Worm (Caenorhabditis elegans) whole organism, young adult: Measurements from ENCODE around the gene btb-6.

Experiments used
- C06A6.2 ChIP-seq: fragments of 200-800 bp; sonication (Bioruptor generic); conservative IDR thresholded peaks from 2 replicates; pipeline ENCODE4 v1.3.6; 2022; ENCODE audit warnings: missing genetic modification characterization, missing compliant biosample characterization
- C17E4.6 ChIP-seq: fragments of 200-800 bp; sonication (Bioruptor generic); IDR thresholded peaks from 2 replicates; pipeline ENCODE4 v1.3.6; 2022; ENCODE audit warnings: missing genetic modification reagents, missing genetic modification characterization, missing compliant biosample characterization
- F10E7.11 ChIP-seq: sonication (generic microtip); optimal IDR thresholded peaks from 2 replicates; lab custom pipeline; 2017; ENCODE audit warnings: mild to moderate bottlenecking, missing genetic modification characterization, moderate library complexity, missing compliant biosample characterization
- F37B4.10 ChIP-seq: fragments of 200-800 bp; sonication (Bioruptor generic); IDR thresholded peaks from 2 replicates; pipeline ENCODE4 v1.3.6; 2022; ENCODE audit warnings: missing genetic modification characterization, missing compliant biosample characterization
- F57C9.4 ChIP-seq: sonication (generic microtip); optimal IDR thresholded peaks from 2 replicates; lab custom pipeline; 2017; ENCODE audit warnings: mild to moderate bottlenecking, missing genetic modification characterization, missing compliant biosample characterization
- K12H6.12 ChIP-seq: fragments of 200-800 bp; sonication (Bioruptor generic); optimal IDR thresholded peaks from 2 replicates; lab custom pipeline; 2018; ENCODE audit warnings: mild to moderate bottlenecking, missing genetic modification characterization, missing compliant biosample characterization
- T07F8.4 ChIP-seq: sonication (generic microtip); optimal IDR thresholded peaks from 2 replicates; lab custom pipeline; 2016; ENCODE audit warnings: mild to moderate bottlenecking, missing genetic modification characterization, moderate library complexity, missing compliant biosample characterization
- Y53F4B.3 ChIP-seq: fragments of 200-800 bp; sonication (Bioruptor generic); IDR thresholded peaks from 2 replicates; pipeline ENCODE4 v1.3.6; 2022; ENCODE audit warnings: missing genetic modification reagents, missing genetic modification characterization, missing compliant biosample characterization
- Y56A3A.18 ChIP-seq: fragments of 200-800 bp; sonication (Bioruptor generic); IDR thresholded peaks from 2 replicates; pipeline ENCODE4 v1.3.6; 2022; ENCODE audit warnings: missing genetic modification reagents, missing genetic modification characterization, missing compliant biosample characterization
- Y79H2A.3 ChIP-seq: fragments of 200-800 bp; sonication (Bioruptor generic); conservative IDR thresholded peaks from 2 replicates; pipeline ENCODE4 v1.3.6; 2022; ENCODE audit warnings: missing genetic modification reagents, missing genetic modification characterization, missing compliant biosample characterization
- ZK185.1 ChIP-seq: sonication (generic microtip); optimal IDR thresholded peaks from 2 replicates; lab custom pipeline; 2016; ENCODE audit warnings: mild to moderate bottlenecking, missing genetic modification characterization, missing compliant biosample characterization; ENCODE audit not compliant: poor library complexity, severe bottlenecking
- akir-1 ChIP-seq: fragments of 200-800 bp; sonication (Bioruptor generic); optimal IDR thresholded peaks from 2 replicates; lab custom pipeline; 2018; ENCODE audit warnings: mild to moderate bottlenecking, missing genetic modification characterization, moderate library complexity, missing compliant biosample characterization
- attf-6 ChIP-seq: fragments of 200-800 bp; sonication (Bioruptor generic); IDR thresholded peaks from 2 replicates; pipeline ENCODE4 v1.3.6; 2022; ENCODE audit warnings: missing genetic modification reagents, missing genetic modification characterization, missing compliant biosample characterization
- bed-2 ChIP-seq: fragments of 200-800 bp; sonication (Bioruptor generic); IDR thresholded peaks from 2 replicates; pipeline ENCODE4 v1.3.6; 2022; ENCODE audit warnings: missing genetic modification reagents, missing genetic modification characterization, missing compliant biosample characterization
- cebp-2 ChIP-seq: fragments of 200-800 bp; sonication (Bioruptor generic); IDR thresholded peaks from 2 replicates; pipeline ENCODE4 v1.3.6; 2022; ENCODE audit warnings: missing genetic modification characterization, missing compliant biosample characterization
- ceh-100 ChIP-seq: fragments of 200-800 bp; sonication (Bioruptor generic); IDR thresholded peaks from 2 replicates; pipeline ENCODE4 v1.3.6; 2022; ENCODE audit warnings: missing genetic modification reagents, missing genetic modification characterization, missing compliant biosample characterization
- ceh-58 ChIP-seq: fragments of 200-800 bp; sonication (Bioruptor generic); IDR thresholded peaks from 2 replicates; pipeline ENCODE4 v1.3.6; 2022; ENCODE audit warnings: missing genetic modification characterization, missing compliant biosample characterization
- ceh-79 ChIP-seq: sonication (generic microtip); optimal IDR thresholded peaks from 2 replicates; lab custom pipeline; 2017; ENCODE audit warnings: mild to moderate bottlenecking, missing genetic modification characterization, missing compliant biosample characterization
- chd-7 ChIP-seq: sonication (generic microtip); optimal IDR thresholded peaks from 2 replicates; lab custom pipeline; 2016; ENCODE audit warnings: mild to moderate bottlenecking, missing genetic modification characterization, moderate library complexity, missing compliant biosample characterization
- egl-18 ChIP-seq: fragments of 200-800 bp; sonication (Bioruptor generic); IDR thresholded peaks from 2 replicates; pipeline ENCODE4 v1.3.6; 2022; ENCODE audit warnings: missing genetic modification reagents, missing genetic modification characterization, missing compliant biosample characterization
- hlh-26 ChIP-seq: fragments of 200-800 bp; sonication (Bioruptor generic); conservative IDR thresholded peaks from 2 replicates; pipeline ENCODE4 v1.3.6; 2022; ENCODE audit warnings: missing genetic modification reagents, missing genetic modification characterization, missing compliant biosample characterization
- hrde-1 ChIP-seq: sonication (generic microtip); optimal IDR thresholded peaks from 2 replicates; lab custom pipeline; 2016; ENCODE audit warnings: missing genetic modification characterization, mild to moderate bottlenecking, missing compliant biosample characterization, moderate library complexity, missing genotype, missing genetic modification reagents, borderline replicate concordance
- let-607 ChIP-seq, 2 experiments: fragments of 200-800 bp in 1 of 2; sonication (Bioruptor generic) in 1 of 2; sonication (generic microtip) in 1 of 2; optimal IDR thresholded peaks; 2 replicates each; lab custom pipeline; 2016 to 2018; ENCODE audit warnings: mild to moderate bottlenecking in 2 of 2, missing compliant biosample characterization in 2 of 2, missing genetic modification characterization in 2 of 2, moderate library complexity in 2 of 2, missing genotype in 1 of 2
- lin-40 ChIP-seq: sonication (generic microtip); optimal IDR thresholded peaks from 2 replicates; lab custom pipeline; 2016; ENCODE audit warnings: missing genetic modification characterization, mild to moderate bottlenecking, missing compliant biosample characterization, missing genotype, missing genetic modification reagents
- lir-1 ChIP-seq: fragments of 200-800 bp; sonication (Bioruptor generic); conservative IDR thresholded peaks from 2 replicates; pipeline ENCODE4 v1.3.6; 2022; ENCODE audit warnings: missing genetic modification reagents, missing genetic modification characterization, missing compliant biosample characterization
- lsl-1 ChIP-seq: fragments of 200-800 bp; sonication (Bioruptor generic); optimal IDR thresholded peaks from 2 replicates; lab custom pipeline; 2018; ENCODE audit warnings: mild to moderate bottlenecking, missing genetic modification characterization, moderate library complexity, missing compliant biosample characterization
- madf-3 ChIP-seq: fragments of 200-800 bp; sonication (Bioruptor generic); IDR thresholded peaks from 2 replicates; pipeline ENCODE4 v1.3.6; 2022; ENCODE audit warnings: missing genetic modification reagents, missing genetic modification characterization, missing compliant biosample characterization
- madf-8 ChIP-seq: fragments of 200-800 bp; sonication (Bioruptor generic); conservative IDR thresholded peaks from 2 replicates; pipeline ENCODE4 v1.3.6; 2022; ENCODE audit warnings: missing genetic modification reagents, missing genetic modification characterization, missing compliant biosample characterization
- mcd-1 ChIP-seq: fragments of 200-800 bp; sonication (Bioruptor generic); IDR thresholded peaks from 2 replicates; pipeline ENCODE4 v1.3.6; 2022; ENCODE audit warnings: missing genetic modification reagents, missing genetic modification characterization, missing compliant biosample characterization
- mel-28 ChIP-seq: sonication (generic microtip); optimal IDR thresholded peaks from 2 replicates; lab custom pipeline; 2016; ENCODE audit warnings: borderline replicate concordance, mild to moderate bottlenecking, missing genetic modification characterization, missing compliant biosample characterization
- mxl-1 ChIP-seq: sonication (generic microtip); optimal IDR thresholded peaks from 2 replicates; lab custom pipeline; 2016; ENCODE audit warnings: missing genetic modification characterization, missing compliant biosample characterization
- nfyb-1 ChIP-seq: fragments of 200-800 bp; sonication (Bioruptor generic); IDR thresholded peaks from 2 replicates; pipeline ENCODE4 v1.3.6; 2022; ENCODE audit warnings: missing genetic modification reagents, missing genetic modification characterization, missing compliant biosample characterization
- nhr-179 ChIP-seq: sonication (generic microtip); optimal IDR thresholded peaks from 2 replicates; lab custom pipeline; 2016; ENCODE audit warnings: mild to moderate bottlenecking, missing genetic modification characterization, missing compliant biosample characterization
- nhr-27 ChIP-seq: fragments of 200-800 bp; sonication (Bioruptor generic); optimal IDR thresholded peaks from 2 replicates; lab custom pipeline; 2018; ENCODE audit warnings: mild to moderate bottlenecking, missing genetic modification characterization, moderate library complexity, missing compliant biosample characterization
- pbrm-1 ChIP-seq: fragments of 200-800 bp; sonication (Bioruptor generic); IDR thresholded peaks from 2 replicates; pipeline ENCODE4 v1.3.6; 2022; ENCODE audit warnings: missing genetic modification reagents, missing genetic modification characterization, missing compliant biosample characterization
- rec-8 ChIP-seq, 2 experiments: sonication (generic microtip); optimal IDR thresholded peaks; 2 replicates each; lab custom pipeline; 2016; ENCODE audit warnings: mild to moderate bottlenecking in 2 of 2, missing genetic modification characterization in 2 of 2, missing genetic modification reagents in 2 of 2, missing genotype in 2 of 2, missing biosample characterization in 1 of 2, missing compliant biosample characterization in 1 of 2, moderate library complexity in 1 of 2
- sdz-38 ChIP-seq: sonication (generic microtip); optimal IDR thresholded peaks from 2 replicates; lab custom pipeline; 2016; ENCODE audit warnings: missing genotype, missing genetic modification characterization, missing compliant biosample characterization
- snpc-1.3 ChIP-seq: sonication (generic microtip); optimal IDR thresholded peaks from 2 replicates; lab custom pipeline; 2017; ENCODE audit warnings: missing genetic modification characterization, mild to moderate bottlenecking, missing compliant biosample characterization, antibody characterized with exemption, moderate library complexity, missing genotype, missing genetic modification reagents; ENCODE audit not compliant: insufficient read depth
- sptf-2 ChIP-seq: fragments of 200-800 bp; sonication (Bioruptor generic); optimal IDR thresholded peaks from 2 replicates; lab custom pipeline; 2018; ENCODE audit warnings: mild to moderate bottlenecking, missing genetic modification characterization, missing compliant biosample characterization
- zim-3 ChIP-seq: sonication (generic microtip); optimal IDR thresholded peaks from 2 replicates; lab custom pipeline; 2017; ENCODE audit warnings: mild to moderate bottlenecking, missing genetic modification characterization, moderate library complexity, missing compliant biosample characterization

The btb-6 gene

DNA sequence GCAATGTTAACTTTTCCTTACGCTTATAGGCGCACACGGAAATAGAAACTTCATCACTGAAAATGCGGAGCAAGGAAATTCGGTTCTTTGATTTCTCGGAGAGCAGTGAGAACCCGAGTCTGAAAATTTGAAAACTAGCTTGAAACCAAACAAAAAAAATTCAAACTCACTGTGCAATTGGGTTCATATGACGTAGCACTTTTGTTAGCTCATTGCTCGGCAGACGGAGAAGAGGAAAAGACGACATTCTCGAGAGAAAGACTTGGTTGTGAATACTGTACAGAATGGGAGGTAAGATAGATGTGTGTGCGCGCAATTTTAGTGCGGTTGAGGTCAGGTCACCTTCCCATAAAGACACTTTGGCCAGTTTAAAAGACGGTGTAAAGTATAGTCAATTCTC lies 35.3 kb downstream of the btb-6 start, which contains the start of the genes F36H5.13 and F36H5.8:
Gene F36H5.13, minus strand, starts transcription at position 101 of the 400 bp plus-strand sequence.
Gene F36H5.8, minus strand, starts transcription at position 274 of the 400 bp plus-strand sequence.
- no peak for TF ChIP-seq ceh-79 (tag; lab: Kevin White, UChicago)
- no peak for TF ChIP-seq lir-1
- TF ChIP-seq ceh-58 (GFP tag; lab: Robert Waterston, UW), result no peak
- TF ChIP-seq ceh-100 (GFP tag; lab: Robert Waterston, UW), result no peak
- no peak for TF ChIP-seq T07F8.4 (tag; lab: Kevin White, UChicago)
- TF ChIP-seq zim-3 (tag; lab: Kevin White, UChicago), result no peak
- TF ChIP-seq snpc-1.3, result no peak
- TF ChIP-seq hrde-1 (tag; lab: Kevin White, UChicago), result no peak
- TF ChIP-seq cebp-2 (GFP tag; lab: Robert Waterston, UW), result no peak
- no peak for TF ChIP-seq let-607 (tag; optimal IDR thresholded peaks at IDR 0.05; lab: Kevin White, UChicago)
- TF ChIP-seq madf-8 (GFP tag; lab: Robert Waterston, UW), result no peak

DNA sequence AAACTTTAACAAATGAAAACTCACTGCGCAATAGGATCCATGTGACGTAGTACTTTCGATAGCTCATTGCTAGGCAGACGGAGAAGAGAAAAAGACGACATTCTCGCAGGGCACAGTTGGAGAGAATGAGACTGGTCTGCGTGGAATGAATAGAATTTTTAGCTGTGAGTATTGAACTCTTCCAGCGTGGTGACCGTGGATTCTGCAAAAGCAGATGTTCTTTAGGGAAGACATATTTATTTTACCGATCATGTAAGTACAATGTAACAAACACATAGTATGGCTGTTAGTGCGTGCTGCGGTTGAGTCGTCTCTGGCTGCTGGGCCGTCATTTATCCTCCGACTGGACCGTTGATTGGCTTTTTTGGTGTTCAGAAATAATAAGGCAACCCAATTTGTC lies 37.9 kb downstream of the btb-6 start, which contains the start of gene F36H5.9:
Gene F36H5.9, minus strand, starts transcription at position 101 of the 400 bp plus-strand sequence.
- TF ChIP-seq lsl-1 (GFP tag; lab: Kevin White, UChicago) (no peak), F37B4.10 (GFP tag; lab: Robert Waterston, UW) (no peak), K12H6.12 (tag; lab: Kevin White, UChicago) (no peak), madf-8 (GFP tag; lab: Robert Waterston, UW) (no peak), akir-1 (no peak), chd-7 (tag; lab: Kevin White, UChicago) (no peak), hrde-1 (tag; lab: Kevin White, UChicago) (no peak), nhr-179 (tag; lab: Kevin White, UChicago) (no peak), lin-40 (no peak), F10E7.11 (no peak), nfyb-1 (GFP tag; lab: Robert Waterston, UW) (no peak), attf-6 (GFP tag; lab: Robert Waterston, UW) (no peak), sptf-2 (GFP tag; lab: Kevin White, UChicago) (no peak), Y79H2A.3 (GFP tag; lab: Robert Waterston, UW) (no peak), egl-18 (no peak), bed-2 (GFP tag; lab: Robert Waterston, UW) (no peak)

DNA sequence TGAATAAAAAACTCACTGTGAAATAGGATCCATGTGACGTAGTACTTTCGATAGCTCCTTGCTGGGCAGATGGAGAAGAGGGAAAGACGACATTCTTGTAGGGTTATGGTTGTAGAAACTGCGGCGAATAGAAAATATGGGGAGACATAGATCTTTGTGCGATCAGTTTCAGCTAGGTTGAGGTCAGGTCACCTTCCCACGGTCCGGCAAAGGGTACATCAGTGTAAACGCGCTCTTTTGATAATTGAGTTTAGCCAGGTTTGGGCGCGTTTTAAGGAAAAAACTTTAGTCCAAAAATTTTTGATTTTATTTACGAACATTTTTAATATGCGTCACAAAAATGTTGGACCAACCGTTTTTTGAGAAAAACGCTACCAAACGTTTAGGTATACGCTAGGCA lies 41.0 kb downstream of the btb-6 start, which contains the start of gene F36H5.17:
Gene F36H5.17, minus strand, starts transcription at position 101 of the 400 bp plus-strand sequence.
- TF ChIP-seq bed-2 (GFP tag; lab: Robert Waterston, UW) (no peak), F57C9.4 (tag; lab: Kevin White, UChicago) (no peak)

DNA sequence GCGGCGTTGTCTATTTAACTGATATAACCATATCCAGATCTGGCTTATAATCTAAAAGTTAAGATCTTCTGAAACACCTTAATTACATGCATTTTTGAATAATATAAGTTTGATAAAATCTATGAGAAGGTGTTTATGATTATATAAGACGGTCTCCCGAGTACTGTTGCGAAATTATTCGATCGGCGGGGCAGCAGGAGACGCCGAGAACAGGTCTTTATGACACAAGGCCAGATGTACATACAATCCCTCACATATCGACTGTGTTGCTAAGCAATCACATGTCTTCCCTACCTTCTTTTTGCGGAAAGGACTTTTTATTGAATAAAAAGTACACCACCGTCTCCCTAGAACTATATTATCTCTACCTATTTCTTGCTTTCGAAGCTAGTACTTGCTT lies 41.5 kb downstream of the btb-6 start, which contains the start of gene fbxb-53:
Gene fbxb-53, plus strand, starts transcription at position 301 of the 400 bp plus-strand sequence.
- no peak for TF ChIP-seq attf-6 (GFP tag; lab: Robert Waterston, UW)
- no peak for TF ChIP-seq nfyb-1 (GFP tag; lab: Robert Waterston, UW)
- no peak for TF ChIP-seq mxl-1
- TF ChIP-seq Y53F4B.3 (GFP tag; lab: Robert Waterston, UW), result no peak
- no peak for TF ChIP-seq sdz-38 (tag; lab: Kevin White, UChicago)
- no peak for TF ChIP-seq Y56A3A.18 (GFP tag; lab: Robert Waterston, UW)
- no peak for TF ChIP-seq mcd-1 (GFP tag; lab: Robert Waterston, UW)
- no peak for TF ChIP-seq ZK185.1 (tag; lab: Kevin White, UChicago)
- TF ChIP-seq nhr-27, result no peak
- TF ChIP-seq ceh-79 (tag; lab: Kevin White, UChicago), result no peak
- no peak for TF ChIP-seq C06A6.2 (GFP tag; lab: Robert Waterston, UW)
- no peak for TF ChIP-seq hlh-26
- no peak for TF ChIP-seq C17E4.6 (GFP tag; lab: Robert Waterston, UW)
- no peak for TF ChIP-seq rec-8 (tag; optimal IDR thresholded peaks at IDR 0.05; lab: Kevin White, UChicago)
- no peak for TF ChIP-seq F10E7.11
- TF ChIP-seq pbrm-1 (GFP tag; lab: Robert Waterston, UW), result no peak
- no peak for TF ChIP-seq madf-3 (GFP tag; lab: Robert Waterston, UW)
- TF ChIP-seq mel-28, result no peak
